Worm (Caenorhabditis elegans): ENCODE data around the gene F53F8.6.

The F53F8.6 gene

ce11 chrV:20664930-20665329, 39.1 kb upstream of the F53F8.6 start:
- TF ChIP-seq F33H1.4 (GFP tag; IDR thresholded peaks at IDR 0.05) (no peak), zfh-2 (GFP tag; conservative IDR thresholded peaks at IDR 0.05) (no peak), hmg-20 (GFP tag; IDR thresholded peaks at IDR 0.05) (no peak), snpc-1.3 (tag; optimal IDR thresholded peaks at IDR 0.05; ENCODE audit: insufficient read depth) (no peak), fkh-3 (tag; optimal IDR thresholded peaks at IDR 0.05) (no peak), ceh-40 (GFP tag; IDR thresholded peaks at IDR 0.05) (no peak), F22D6.2 (tag; optimal IDR thresholded peaks at IDR 0.05) (no peak), Y67H2A.10 (GFP tag; conservative IDR thresholded peaks at IDR 0.05) (no peak), nhr-120 (GFP tag; IDR thresholded peaks at IDR 0.05) (no peak), zim-3 (tag; optimal IDR thresholded peaks at IDR 0.05) (no peak), Y53F4B.3 (GFP tag; IDR thresholded peaks at IDR 0.05) (no peak), hlh-26 (GFP tag; conservative IDR thresholded peaks at IDR 0.05) (no peak), D2030.7 (GFP tag; IDR thresholded peaks at IDR 0.05) (no peak), tbp1 (GFP tag; optimal IDR thresholded peaks at IDR 0.05) (no peak), Y95B8A.8 (GFP tag; IDR thresholded peaks at IDR 0.05) (no peak), B0035.1 (tag; optimal IDR thresholded peaks at IDR 0.05) (no peak), mes-4 (tag; optimal IDR thresholded peaks at IDR 0.05) (no peak), ztf-28 (GFP tag; IDR thresholded peaks at IDR 0.05) (no peak), B0336.3 (GFP tag; IDR thresholded peaks at IDR 0.05) (no peak)

DNA sequence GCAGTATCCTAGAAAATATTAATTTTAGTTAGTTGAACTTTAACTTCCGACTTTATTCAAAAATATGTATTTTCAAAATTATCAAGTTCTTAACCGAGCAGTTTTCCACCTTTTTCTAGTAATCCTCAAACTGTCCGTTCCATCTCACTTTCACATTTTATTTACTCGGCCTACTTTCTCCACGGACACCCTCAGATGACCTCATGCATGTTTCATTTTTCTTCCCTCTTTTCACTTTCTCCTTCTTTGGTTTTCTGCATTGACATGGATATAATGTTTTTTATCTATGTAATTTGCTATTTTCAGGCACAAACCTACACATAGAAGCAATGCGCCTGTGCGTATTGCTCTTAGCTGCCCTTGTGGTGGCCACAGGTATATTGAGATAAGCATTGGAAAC, 37.1 kb upstream of the F53F8.6 start, which contains the start of gene mlt-11:
mlt-11 (plus strand) TSS at position 301 of the 400 bp plus-strand sequence.
- TF ChIP-seq egl-44 (GFP tag; IDR thresholded peaks at IDR 0.05) (no peak), mxl-1 (tag; optimal IDR thresholded peaks at IDR 0.05) (no peak), C06A6.2 (GFP tag; conservative IDR thresholded peaks at IDR 0.05) (no peak), aptf-2 (GFP tag; conservative IDR thresholded peaks at IDR 0.05) (no peak), madf-10 (tag; optimal IDR thresholded peaks at IDR 0.05) (no peak), C17E4.6 (GFP tag; IDR thresholded peaks at IDR 0.05) (no peak), ztf-18 (tag; optimal IDR thresholded peaks at IDR 0.05) (no peak), gei-17 (GFP tag; optimal IDR thresholded peaks at IDR 0.05) (no peak), ceh-58 (GFP tag; IDR thresholded peaks at IDR 0.05) (no peak), dpl-1 (GFP tag; optimal IDR thresholded peaks at IDR 0.05) (no peak), ztf-28 (GFP tag; IDR thresholded peaks at IDR 0.05) (no peak), B0261.1 (tag; optimal IDR thresholded peaks at IDR 0.05) (no peak), B0035.1 (tag; optimal IDR thresholded peaks at IDR 0.05) (no peak), T26A5.8 (tag; optimal IDR thresholded peaks at IDR 0.05) (no peak), cebp-2 (GFP tag; IDR thresholded peaks at IDR 0.05) (no peak), Y95B8A.8 (GFP tag; IDR thresholded peaks at IDR 0.05) (no peak)

ce11 chrV:20670625-20671024, 33.4 kb upstream of the F53F8.6 start:
- TF ChIP-seq lin-54 (GFP tag; optimal IDR thresholded peaks at IDR 0.05) (no peak), zfh-2 (GFP tag; conservative IDR thresholded peaks at IDR 0.05) (peak; percentile 54; the same call in 1 of the 2 replicates), T07F8.4 (tag; optimal IDR thresholded peaks at IDR 0.05) (no peak), rec-8 (tag; optimal IDR thresholded peaks at IDR 0.05) (no peak)

DNA sequence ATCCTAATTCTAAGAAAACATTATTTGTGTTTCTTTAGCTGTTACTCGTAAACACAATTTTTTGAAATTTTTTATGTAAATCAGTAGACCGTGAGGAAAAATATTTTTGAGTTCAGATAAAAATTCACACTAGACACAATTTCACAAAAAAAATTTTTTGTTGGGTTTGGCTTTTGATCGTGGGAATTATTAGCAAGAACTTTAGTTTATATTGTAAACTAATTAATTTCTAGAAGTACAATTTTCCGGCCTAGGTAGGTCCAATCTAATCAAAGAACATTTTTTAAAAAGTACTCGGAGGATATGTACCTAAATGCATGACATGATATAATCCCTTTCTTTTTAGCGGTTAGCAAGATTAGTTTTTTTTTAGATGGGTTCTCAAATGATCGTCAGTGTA, 23.8 kb upstream of the F53F8.6 start:
- TF ChIP-seq unc-130 (GFP tag; optimal IDR thresholded peaks at IDR 0.05) (no peak), xnd-1 (tag; optimal IDR thresholded peaks at IDR 0.05) (no peak), akir-1 (GFP tag; optimal IDR thresholded peaks at IDR 0.05) (no peak), snpc-4 (GFP tag; optimal IDR thresholded peaks at IDR 0.05) (no peak), snpc-4 (tag; optimal IDR thresholded peaks at IDR 0.05) (no peak), B0019.2 (GFP tag; conservative IDR thresholded peaks at IDR 0.05) (no peak), gei-17 (GFP tag; optimal IDR thresholded peaks at IDR 0.05) (no peak), snpc-3.4 (tag; optimal IDR thresholded peaks at IDR 0.05) (no peak), snpc-1.3 (tag; optimal IDR thresholded peaks at IDR 0.05; ENCODE audit: insufficient read depth) (no peak), F57C9.4 (tag; optimal IDR thresholded peaks at IDR 0.05) (no peak), F49E8.2 (tag; optimal IDR thresholded peaks at IDR 0.05; ENCODE audit: insufficient read depth) (no peak)

Measured in whole organism, young adult.